Fruit fly (Drosophila melanogaster) whole organism, embryonic: Measurements from ENCODE around the gene CG9626.

Experiments used
- Bgb ChIP-seq: fragments of 200-800 bp; sonication (Bioruptor generic); IDR thresholded peaks from 2 replicates; pipeline ENCODE4 v1.3.6; 2022; ENCODE audit warnings: missing biosample characterization, missing genetic modification characterization; ENCODE audit not compliant: partially characterized antibody
- CG10979 ChIP-seq: fragments of 200-800 bp; sonication (Bioruptor generic); optimal IDR thresholded peaks from 2 replicates; lab custom pipeline; 2018; ENCODE audit warnings: missing biosample characterization, mild to moderate bottlenecking, missing genetic modification characterization, moderate library complexity
- CG11085 ChIP-seq: fragments of 200-800 bp; sonication (Bioruptor generic); IDR thresholded peaks from 2 replicates; pipeline ENCODE4 v1.3.6; 2022; ENCODE audit warnings: missing biosample characterization, missing genetic modification characterization
- CG13424 ChIP-seq: fragments of 200-800 bp; sonication (Bioruptor generic); optimal IDR thresholded peaks from 2 replicates; lab custom pipeline; 2019; ENCODE audit warnings: missing biosample characterization, mild to moderate bottlenecking, missing genetic modification characterization, moderate library complexity
- CG14014 ChIP-seq: fragments of 200-800 bp; sonication (Bioruptor generic); IDR thresholded peaks from 2 replicates; pipeline ENCODE4 v1.3.6; 2022; ENCODE audit warnings: missing biosample characterization, missing genetic modification characterization
- CG1529 ChIP-seq: fragments of 200-800 bp; sonication (Bioruptor generic); optimal IDR thresholded peaks from 3 replicates; lab custom pipeline; 2018; ENCODE audit warnings: missing biosample characterization, missing genetic modification characterization
- CG16863 ChIP-seq: fragments of 200-800 bp; sonication (Bioruptor generic); optimal IDR thresholded peaks from 3 replicates; lab custom pipeline; 2016; ENCODE audit warnings: missing biosample characterization, missing genetic modification characterization
- CG2116 ChIP-seq: fragments of 200-800 bp; sonication (Bioruptor generic); optimal IDR thresholded peaks from 3 replicates; lab custom pipeline; 2018; ENCODE audit warnings: missing biosample characterization, mild to moderate bottlenecking, missing genetic modification characterization
- CG2129 ChIP-seq: fragments of 200-800 bp; sonication (Bioruptor generic); IDR thresholded peaks from 2 replicates; pipeline ENCODE4 v1.3.6; 2022; ENCODE audit warnings: missing biosample characterization, missing genetic modification characterization; ENCODE audit not compliant: partially characterized antibody
- CG3163 ChIP-seq: fragments of 200-800 bp; sonication (Bioruptor generic); optimal IDR thresholded peaks from 3 replicates; lab custom pipeline; 2016; ENCODE audit warnings: missing biosample characterization, missing genetic modification characterization
- CG33557 ChIP-seq: fragments of 200-800 bp; sonication (Bioruptor generic); optimal IDR thresholded peaks from 2 replicates; lab custom pipeline; 2019; ENCODE audit warnings: missing biosample characterization, mild to moderate bottlenecking, missing genetic modification characterization, moderate library complexity
- CG3847 ChIP-seq: fragments of 200-800 bp; sonication (Bioruptor generic); IDR thresholded peaks from 2 replicates; pipeline ENCODE4 v1.3.6; 2022; ENCODE audit warnings: missing biosample characterization, missing genetic modification characterization
- CG4282 ChIP-seq: fragments of 200-800 bp; sonication (Bioruptor generic); optimal IDR thresholded peaks from 2 replicates; lab custom pipeline; 2016; ENCODE audit warnings: missing biosample characterization, missing genetic modification characterization
- CG7987 ChIP-seq: fragments of 200-800 bp; sonication (Bioruptor generic); optimal IDR thresholded peaks from 2 replicates; lab custom pipeline; 2018; ENCODE audit warnings: missing biosample characterization, mild to moderate bottlenecking, missing genetic modification characterization, moderate library complexity
- CG8089 ChIP-seq: fragments of 200-800 bp; sonication (Bioruptor generic); optimal IDR thresholded peaks from 3 replicates; lab custom pipeline; 2016; ENCODE audit warnings: missing biosample characterization, missing genetic modification characterization
- CG8478 ChIP-seq: fragments of >200 bp; optimal IDR thresholded peaks from 2 replicates; lab custom pipeline; 2018
- CG8765 ChIP-seq: fragments of 200-800 bp; sonication (Bioruptor generic); IDR thresholded peaks from 2 replicates; pipeline ENCODE4 v1.3.6; 2022; ENCODE audit warnings: missing biosample characterization, missing genetic modification characterization
- CG9437 ChIP-seq: fragments of 200-800 bp; sonication (Bioruptor generic); optimal IDR thresholded peaks from 2 replicates; lab custom pipeline; 2018; ENCODE audit warnings: missing biosample characterization, mild to moderate bottlenecking, missing genetic modification characterization
- Camta ChIP-seq: fragments of 200-800 bp; sonication (Bioruptor generic); optimal IDR thresholded peaks from 2 replicates; lab custom pipeline; 2016; ENCODE audit warnings: missing biosample characterization, missing genetic modification characterization
- Dbx ChIP-seq: fragments of 200-800 bp; sonication (Bioruptor generic); IDR thresholded peaks from 3 replicates; pipeline ENCODE4 v1.3.6; 2022; ENCODE audit warnings: missing biosample characterization, missing genetic modification characterization
- Dip3 ChIP-seq: fragments of 200-800 bp; sonication (Bioruptor generic); optimal IDR thresholded peaks from 3 replicates; lab custom pipeline; 2016; ENCODE audit warnings: missing biosample characterization, missing genetic modification characterization
- Doc2 ChIP-seq: fragments of 200-800 bp; sonication (Bioruptor generic); IDR thresholded peaks from 2 replicates; pipeline ENCODE4 v1.3.6; 2022; ENCODE audit warnings: missing biosample characterization, missing genetic modification characterization
- Ets97D ChIP-seq: fragments of 200-800 bp; sonication (Bioruptor generic); optimal IDR thresholded peaks from 3 replicates; lab custom pipeline; 2016; ENCODE audit warnings: missing biosample characterization, missing genetic modification characterization
- HLH3B ChIP-seq: fragments of 200-800 bp; sonication (Bioruptor generic); IDR thresholded peaks from 2 replicates; pipeline ENCODE4 v1.3.6; 2022; ENCODE audit warnings: missing biosample characterization, missing genetic modification characterization
- Hey ChIP-seq: fragments of 200-800 bp; sonication (Bioruptor generic); optimal IDR thresholded peaks from 3 replicates; lab custom pipeline; 2018; ENCODE audit warnings: missing biosample characterization, mild to moderate bottlenecking, missing genetic modification characterization
- Hmr ChIP-seq: fragments of 200-800 bp; sonication (Bioruptor generic); optimal IDR thresholded peaks from 3 replicates; lab custom pipeline; 2017; ENCODE audit warnings: mild to moderate bottlenecking, missing biosample characterization, missing genetic modification reagents, missing genetic modification characterization
- NC2β ChIP-seq: fragments of 200-800 bp; sonication (Bioruptor generic); optimal IDR thresholded peaks from 2 replicates; lab custom pipeline; 2016; ENCODE audit warnings: missing biosample characterization, missing genetic modification characterization
- Ptx1 ChIP-seq: fragments of 200-800 bp; sonication (Bioruptor generic); IDR thresholded peaks from 2 replicates; pipeline ENCODE4 v1.3.6; 2022; ENCODE audit warnings: missing biosample characterization, missing genetic modification characterization
- Spps ChIP-seq: fragments of 200-800 bp; sonication (Bioruptor generic); optimal IDR thresholded peaks from 2 replicates; lab custom pipeline; 2018; ENCODE audit warnings: missing biosample characterization, mild to moderate bottlenecking, missing genetic modification characterization
- Sry-δ ChIP-seq: fragments of 200-800 bp; sonication (Bioruptor generic); optimal IDR thresholded peaks from 2 replicates; lab custom pipeline; 2016; ENCODE audit warnings: missing biosample characterization, missing genetic modification characterization
- Xbp1 ChIP-seq: fragments of 200-800 bp; sonication (Bioruptor generic); optimal IDR thresholded peaks from 3 replicates; lab custom pipeline; 2016; ENCODE audit warnings: missing biosample characterization, mild to moderate bottlenecking, missing genetic modification characterization
- Xrp1 ChIP-seq: fragments of 200-800 bp; sonication (Bioruptor generic); IDR thresholded peaks from 2 replicates; pipeline ENCODE4 v1.3.6; 2022; ENCODE audit warnings: missing biosample characterization, missing genetic modification characterization
- bowl ChIP-seq: fragments of 200-800 bp; sonication (Bioruptor generic); IDR thresholded peaks from 2 replicates; pipeline ENCODE4 v1.3.6; 2022; ENCODE audit warnings: missing biosample characterization, missing genetic modification characterization
- cas ChIP-seq: fragments of 200-800 bp; sonication (Bioruptor generic); IDR thresholded peaks from 2 replicates; pipeline ENCODE4 v1.3.6; 2022; ENCODE audit warnings: missing biosample characterization, missing genetic modification characterization
- chn ChIP-seq: fragments of 200-800 bp; sonication (Bioruptor generic); optimal IDR thresholded peaks from 2 replicates; lab custom pipeline; 2016; ENCODE audit warnings: missing biosample characterization, missing genetic modification characterization
- ci ChIP-seq: fragments of 200-800 bp; sonication (Bioruptor generic); IDR thresholded peaks from 3 replicates; pipeline ENCODE4 v1.3.6; 2022; ENCODE audit warnings: missing biosample characterization, missing genetic modification characterization
- croc ChIP-seq: fragments of 200-800 bp; sonication (Bioruptor generic); conservative IDR thresholded peaks from 3 replicates; pipeline ENCODE4 v1.3.6; 2022; ENCODE audit warnings: missing biosample characterization, missing genetic modification characterization
- crol ChIP-seq: fragments of 200-800 bp; sonication (Bioruptor generic); IDR thresholded peaks from 2 replicates; pipeline ENCODE4 v1.3.6; 2022; ENCODE audit warnings: missing biosample characterization, missing genetic modification characterization
- exex ChIP-seq: fragments of 200-800 bp; sonication (Bioruptor generic); optimal IDR thresholded peaks from 4 replicates; lab custom pipeline; 2018; ENCODE audit warnings: missing biosample characterization, mild to moderate bottlenecking, missing genetic modification characterization, moderate library complexity
- fru ChIP-seq: fragments of >200 bp; optimal IDR thresholded peaks from 2 replicates; lab custom pipeline; 2017
- gfzf ChIP-seq: fragments of 200-800 bp; sonication (Bioruptor generic); optimal IDR thresholded peaks from 2 replicates; lab custom pipeline; 2016; ENCODE audit warnings: missing biosample characterization, mild to moderate bottlenecking, missing genetic modification characterization, moderate library complexity
- inv ChIP-seq: fragments of 200-800 bp; sonication (Bioruptor generic); IDR thresholded peaks from 2 replicates; pipeline ENCODE4 v1.3.6; 2022; ENCODE audit warnings: missing biosample characterization, missing genetic modification characterization; ENCODE audit not compliant: partially characterized antibody
- jumu ChIP-seq: fragments of 200-800 bp; sonication (Bioruptor generic); optimal IDR thresholded peaks from 3 replicates; lab custom pipeline; 2016; ENCODE audit warnings: missing biosample characterization, missing genetic modification characterization
- kni ChIP-seq: fragments of 200-800 bp; sonication (Bioruptor generic); optimal IDR thresholded peaks from 3 replicates; lab custom pipeline; 2017; ENCODE audit warnings: mild to moderate bottlenecking, missing biosample characterization, missing genetic modification reagents, missing genetic modification characterization
- otp ChIP-seq: fragments of 200-800 bp; sonication (Bioruptor generic); IDR thresholded peaks from 3 replicates; pipeline ENCODE4, ENCODE4 v1.3.6; 2022; ENCODE audit warnings: missing biosample characterization, missing genetic modification characterization
- ranshi ChIP-seq: fragments of 200-800 bp; sonication (Bioruptor generic); IDR thresholded peaks from 2 replicates; pipeline ENCODE4 v1.3.6; 2022; ENCODE audit warnings: missing biosample characterization, missing genetic modification characterization
- run ChIP-seq: fragments of 200-800 bp; sonication (Bioruptor generic); optimal IDR thresholded peaks from 3 replicates; lab custom pipeline; 2018; ENCODE audit warnings: missing biosample characterization, mild to moderate bottlenecking, missing genetic modification characterization
- scrt ChIP-seq: fragments of 200-800 bp; sonication (Bioruptor generic); optimal IDR thresholded peaks from 2 replicates; lab custom pipeline; 2018; ENCODE audit warnings: missing biosample characterization, mild to moderate bottlenecking, missing genetic modification characterization, moderate library complexity
- tio ChIP-seq: fragments of 200-800 bp; sonication (Bioruptor generic); optimal IDR thresholded peaks from 2 replicates; lab custom pipeline; 2017; ENCODE audit warnings: missing biosample characterization, missing genetic modification characterization, inconsistent platforms
- tll ChIP-seq, 2 experiments: fragments of 200-800 bp in 1 of 2; fragments of >200 bp in 1 of 2; sonication (Bioruptor generic) in 1 of 2; optimal IDR thresholded peaks; 2 replicates each; lab custom pipeline; 2017 to 2019; ENCODE audit warnings: missing biosample characterization in 2 of 2, missing genetic modification characterization in 2 of 2, mild to moderate bottlenecking in 1 of 2, moderate library complexity in 1 of 2
- wdn ChIP-seq: fragments of 200-800 bp; sonication (Bioruptor generic); IDR thresholded peaks from 2 replicates; pipeline ENCODE4 v1.3.6; 2022; ENCODE audit warnings: missing biosample characterization, missing genetic modification characterization
- wor ChIP-seq: fragments of 200-800 bp; sonication (Bioruptor generic); IDR thresholded peaks from 2 replicates; pipeline ENCODE4 v1.3.6; 2022; ENCODE audit warnings: missing biosample characterization, missing genetic modification characterization
- zfh2 ChIP-seq: fragments of 200-800 bp; sonication (Bioruptor generic); optimal IDR thresholded peaks from 2 replicates; lab custom pipeline; 2016; ENCODE audit warnings: missing biosample characterization, missing genetic modification characterization

CG9626 gene

dm6 chr3R:8305110-8305509 lies 4.3 kb upstream of the CG9626 start, which contains the start of gene Sgt1 (continued):
- no peak for TF ChIP-seq Doc2
- no peak for TF ChIP-seq ci (GFP tag; lab: Robert Waterston, UW)
- TF ChIP-seq Bgb (GFP tag; lab: Robert Waterston, UW): peak; percentile 88
- peak; percentile 56 for TF ChIP-seq gfzf (GFP tag; lab: Kevin White, UChicago)
- TF ChIP-seq Hey (tag; lab: Kevin White, UChicago): no peak
- TF ChIP-seq Xrp1: no peak
- 0 out of 3 replicates have a peak, but pooled peaks have one; percentile 29 for TF ChIP-seq Dbx (GFP tag; lab: Robert Waterston, UW)
- TF ChIP-seq HLH3B (GFP tag; lab: Robert Waterston, UW): no peak
- no peak for TF ChIP-seq Ptx1 (GFP tag; lab: Robert Waterston, UW)
- TF ChIP-seq CG8478 (lab: Kevin White, UChicago): no peak
- no peak for TF ChIP-seq CG10979 (tag; lab: Kevin White, UChicago)
- no peak for TF ChIP-seq ranshi (GFP tag; lab: Robert Waterston, UW)
- no peak for TF ChIP-seq otp (GFP tag; lab: Robert Waterston, UW)
- TF ChIP-seq CG7987 (GFP tag; lab: Kevin White, UChicago): peak; percentile 39
- no peak for TF ChIP-seq wdn (GFP tag; lab: Robert Waterston, UW)
- TF ChIP-seq CG16863 (GFP tag; lab: Kevin White, UChicago): peak; percentile 48
- TF ChIP-seq CG2129 (GFP tag; lab: Robert Waterston, UW): peak; percentile 33; the same call in 1 of the 2 replicates
- TF ChIP-seq Xbp1 (GFP tag; lab: Kevin White, UChicago): peak; percentile 48
- 0 out of 2 replicates have a peak, but pooled peaks have one; percentile 9 for TF ChIP-seq CG8765
- TF ChIP-seq croc (GFP tag; lab: Robert Waterston, UW): no peak
- no peak for TF ChIP-seq kni (GFP tag; lab: Kevin White, UChicago)
- TF ChIP-seq exex (tag; lab: Kevin White, UChicago): peak; percentile 73
- TF ChIP-seq CG13424 (tag; lab: Kevin White, UChicago): peak; percentile 4
- peak; percentile 14 for TF ChIP-seq CG4282 (GFP tag; lab: Kevin White, UChicago)
- no peak for TF ChIP-seq CG11085
- peak; percentile 83 for TF ChIP-seq Sry-δ (GFP tag; lab: Kevin White, UChicago)
- TF ChIP-seq Spps (tag; lab: Kevin White, UChicago): no peak
- TF ChIP-seq CG9437 (GFP tag; lab: Kevin White, UChicago): no peak
- TF ChIP-seq CG8089 (GFP tag; lab: Kevin White, UChicago): no peak
- TF ChIP-seq CG3163 (GFP tag; lab: Kevin White, UChicago): no peak
- no peak for TF ChIP-seq CG1529 (GFP tag; lab: Kevin White, UChicago)
- no peak for TF ChIP-seq bowl (GFP tag; lab: Robert Waterston, UW)
- peak in 1 of 2 experiments; percentile 50 for TF ChIP-seq tll (GFP tag; optimal IDR thresholded peaks at IDR 0.05; lab: Kevin White, UChicago)
- TF ChIP-seq CG14014 (GFP tag; lab: Robert Waterston, UW): no peak
- TF ChIP-seq Hmr (GFP tag; lab: Kevin White, UChicago): peak; percentile 77
- peak; percentile 63 for TF ChIP-seq jumu (GFP tag; lab: Kevin White, UChicago)
- no peak for TF ChIP-seq run (tag; lab: Kevin White, UChicago)
- no peak for TF ChIP-seq fru (lab: Kevin White, UChicago)
- peak; percentile 43 for TF ChIP-seq chn (GFP tag; lab: Kevin White, UChicago)
- no peak for TF ChIP-seq crol (GFP tag; lab: Robert Waterston, UW)
- peak; percentile 87 for TF ChIP-seq Ets97D (GFP tag; lab: Kevin White, UChicago)
- peak; percentile 80 for TF ChIP-seq CG3847 (GFP tag; lab: Robert Waterston, UW)
- TF ChIP-seq tio (GFP tag; lab: Kevin White, UChicago): no peak
- TF ChIP-seq scrt: no peak
- no peak for TF ChIP-seq wor (GFP tag; lab: Robert Waterston, UW)
- peak; percentile 67 for TF ChIP-seq inv (GFP tag; lab: Robert Waterston, UW)
- TF ChIP-seq NC2β (GFP tag; lab: Kevin White, UChicago): peak; percentile 30
- TF ChIP-seq CG33557 (GFP tag; lab: Kevin White, UChicago): no peak
- TF ChIP-seq cas: no peak
- TF ChIP-seq Dip3: peak; percentile 23
- no peak for TF ChIP-seq Camta (GFP tag; lab: Kevin White, UChicago)
- peak; percentile 84 for TF ChIP-seq CG2116 (GFP tag; lab: Kevin White, UChicago)
- TF ChIP-seq zfh2 (GFP tag; lab: Kevin White, UChicago): peak; percentile 79
